Fruit fly (Drosophila melanogaster): ENCODE data around the gene CG3823.

CG3823 gene

dm6 chrX:6346926-6347367, 43.2 kb downstream of the CG3823 start, which contains the start of gene CG3847 (continued):
- TF ChIP-seq ab (GFP tag; optimal IDR thresholded peaks at IDR 0.05), result no peak
- TF ChIP-seq CG15073 (GFP tag; optimal IDR thresholded peaks at IDR 0.05), result no peak
- TF ChIP-seq fd96Cb (tag; optimal IDR thresholded peaks at IDR 0.05), result no peak
- no peak for TF ChIP-seq yki (optimal IDR thresholded peaks at IDR 0.05)
- peak; percentile 23 for TF ChIP-seq slou (GFP tag; optimal IDR thresholded peaks at IDR 0.05)
- no peak for TF ChIP-seq CG15479 (GFP tag; optimal IDR thresholded peaks at IDR 0.05)
- no peak for TF ChIP-seq jigr1 (GFP tag; IDR thresholded peaks at IDR 0.05)
- no peak for TF ChIP-seq crol (GFP tag; IDR thresholded peaks at IDR 0.05)
- peak; percentile 90 for TF ChIP-seq stwl (tag; optimal IDR thresholded peaks at IDR 0.05)
- peak; percentile 47 for TF ChIP-seq Nf-YC (tag; optimal IDR thresholded peaks at IDR 0.05)
- TF ChIP-seq CG7372 (GFP tag; IDR thresholded peaks at IDR 0.05), result no peak
- TF ChIP-seq tup (GFP tag; optimal IDR thresholded peaks at IDR 0.05), result no peak
- no peak for TF ChIP-seq CG3838 (GFP tag; optimal IDR thresholded peaks at IDR 0.05)
- TF ChIP-seq CG18764 (GFP tag; optimal IDR thresholded peaks at IDR 0.05), result no peak
- peak; percentile 53 for TF ChIP-seq NfI (GFP tag; optimal IDR thresholded peaks at IDR 0.05)
- 0 out of 2 replicates have a peak, but pooled peaks have one; percentile 12 for TF ChIP-seq CG11247 (GFP tag; IDR thresholded peaks at IDR 0.05)
- no peak for TF ChIP-seq seq (GFP tag; IDR thresholded peaks at IDR 0.05)
- TF ChIP-seq Hand (GFP tag; optimal IDR thresholded peaks at IDR 0.05), result no peak
- TF ChIP-seq CG1603 (tag; optimal IDR thresholded peaks at IDR 0.05), result peak; percentile 85
- TF ChIP-seq CG12391 (tag; optimal IDR thresholded peaks at IDR 0.05), result peak; percentile 33
- TF ChIP-seq CG33213 (GFP tag; optimal IDR thresholded peaks at IDR 0.05), result peak; percentile 78
- TF ChIP-seq CG1832 (GFP tag; optimal IDR thresholded peaks at IDR 0.05), result peak; percentile 78
- no peak for TF ChIP-seq CG8388 (GFP tag; optimal IDR thresholded peaks at IDR 0.05)
- no peak for TF ChIP-seq CG16779 (GFP tag; IDR thresholded peaks at IDR 0.05)
- peak; percentile 18 for TF ChIP-seq CG4820 (GFP tag; optimal IDR thresholded peaks at IDR 0.05)
- no peak for TF ChIP-seq Dip2 (GFP tag; IDR thresholded peaks at IDR 0.05)
- no peak for TF ChIP-seq B-H1 (GFP tag; IDR thresholded peaks at IDR 0.05)
- TF ChIP-seq CG1233 (GFP tag; optimal IDR thresholded peaks at IDR 0.05), result peak; percentile 19
- no peak for TF ChIP-seq btn (GFP tag; optimal IDR thresholded peaks at IDR 0.05)
- peak; percentile 55 for TF ChIP-seq sug (tag; optimal IDR thresholded peaks at IDR 0.05)
- peak; percentile 27 for TF ChIP-seq CG7556 (GFP tag; optimal IDR thresholded peaks at IDR 0.05)
- no peak for TF ChIP-seq pnt (GFP tag; optimal IDR thresholded peaks at IDR 0.05)
- TF ChIP-seq CG6854 (GFP tag; optimal IDR thresholded peaks at IDR 0.05), result no peak
- TF ChIP-seq CG3163 (GFP tag; optimal IDR thresholded peaks at IDR 0.05), result peak; percentile 30
- TF ChIP-seq Pdp1 (GFP tag; optimal IDR thresholded peaks at IDR 0.05), result peak; percentile 44 to 69
- peak; percentile 69 for TF ChIP-seq gro (GFP tag; optimal IDR thresholded peaks at IDR 0.05)
- peak; percentile 44 for TF ChIP-seq Bteb2 (GFP tag; optimal IDR thresholded peaks at IDR 0.05)
- peak; percentile 61 for TF ChIP-seq pho (GFP tag; optimal IDR thresholded peaks at IDR 0.05)
- peak; percentile 48 for TF ChIP-seq ERR (GFP tag; optimal IDR thresholded peaks at IDR 0.05)
- TF ChIP-seq CrebB (tag; optimal IDR thresholded peaks at IDR 0.05), result peak; percentile 15
- no peak for TF ChIP-seq trh (GFP tag; optimal IDR thresholded peaks at IDR 0.05)
- no peak for TF ChIP-seq luna (GFP tag; optimal IDR thresholded peaks at IDR 0.05)
- TF ChIP-seq NFAT (GFP tag; IDR thresholded peaks at IDR 0.05), result peak; percentile 68
- TF ChIP-seq unpg (GFP tag; optimal IDR thresholded peaks at IDR 0.05), result peak; percentile 19
- peak; percentile 18 for TF ChIP-seq CG8089 (GFP tag; optimal IDR thresholded peaks at IDR 0.05)
- TF ChIP-seq danr (GFP tag; IDR thresholded peaks at IDR 0.05), result no peak
- TF ChIP-seq shn (GFP tag; optimal IDR thresholded peaks at IDR 0.05), result peak; percentile 48
- TF ChIP-seq Meics (GFP tag; optimal IDR thresholded peaks at IDR 0.05), result peak; percentile 43
- no peak for TF ChIP-seq crc (GFP tag; optimal IDR thresholded peaks at IDR 0.05)
- no peak for TF ChIP-seq CG10366 (GFP tag; IDR thresholded peaks at IDR 0.05)
- no peak for TF ChIP-seq CG6689 (GFP tag; IDR thresholded peaks at IDR 0.05)
- peak; percentile 22 for TF ChIP-seq CG9437 (GFP tag; optimal IDR thresholded peaks at IDR 0.05)

Measured in whole organism, embryonic.